Worm (Caenorhabditis elegans): Measurements from ENCODE around the gene nhr-270.

DNA sequence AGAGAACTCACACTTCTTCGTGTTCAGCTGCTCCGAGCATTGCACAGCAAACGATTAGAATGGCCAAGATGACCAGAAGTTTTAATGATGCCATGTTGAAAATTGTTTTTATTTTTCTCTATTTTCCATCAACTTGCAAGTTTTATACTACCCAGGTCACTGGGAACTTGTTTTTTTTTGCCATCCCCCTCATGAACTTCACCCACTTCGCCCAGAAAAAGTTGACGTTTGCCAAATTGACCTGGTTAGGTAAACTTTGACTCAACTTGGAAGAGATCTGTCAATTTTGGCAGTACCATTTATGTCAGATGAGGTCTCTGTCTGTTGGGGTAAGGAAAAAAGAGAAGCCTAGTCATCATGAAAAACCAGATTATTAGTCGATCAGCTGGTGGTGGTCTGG is 8.6 kb upstream of the nhr-270 start, which contains the start of gene R13D11.10:
- TF ChIP-seq nhr-12 (tag; optimal IDR thresholded peaks at IDR 0.05) (no peak), flh-1 (GFP tag; optimal IDR thresholded peaks at IDR 0.05) (no peak), ztf-11 (tag; optimal IDR thresholded peaks at IDR 0.05) (no peak), elt-1 (tag; optimal IDR thresholded peaks at IDR 0.05; ENCODE audit: borderline replicate concordance, insufficient read depth) (no peak), lin-13 (tag; optimal IDR thresholded peaks at IDR 0.05) (no peak), unc-62 (GFP tag; optimal IDR thresholded peaks at IDR 0.05) (no peak), nhr-28 (tag; optimal IDR thresholded peaks at IDR 0.05) (no peak)

Measured in whole organism, mixed stage, embryonic.